Fruit fly (Drosophila melanogaster) whole organism: ENCODE results near the gene CG12541.
A peak's percentile ranks its signal among the peaks of the same experiment; 100 is the strongest.

Experiments used
- CG8478 ChIP-seq: fragments of >200 bp; optimal IDR thresholded peaks from 2 replicates; lab custom pipeline; 2018; ENCODE audit warnings: inconsistent platforms
- Dll ChIP-seq: fragments of >200 bp; optimal IDR thresholded peaks from 2 replicates; lab custom pipeline; 2017
- EcR ChIP-seq, 2 experiments: fragments of >200 bp; optimal IDR thresholded peaks; 2 replicates each; lab custom pipeline; 2017; ENCODE audit warnings: missing biosample characterization in 2 of 2, missing genetic modification characterization in 2 of 2, missing genetic modification reagents in 2 of 2
- pan ChIP-seq: fragments of >200 bp; optimal IDR thresholded peaks from 2 replicates; lab custom pipeline; 2017
- psq ChIP-seq: fragments of >200 bp; optimal IDR thresholded peaks from 2 replicates; lab custom pipeline; 2017
- usp ChIP-seq: fragments of >200 bp; optimal IDR thresholded peaks from 2 replicates; lab custom pipeline; 2017; ENCODE audit warnings: missing biosample characterization, missing genetic modification characterization, mixed read lengths

Gene CG12541

DNA sequence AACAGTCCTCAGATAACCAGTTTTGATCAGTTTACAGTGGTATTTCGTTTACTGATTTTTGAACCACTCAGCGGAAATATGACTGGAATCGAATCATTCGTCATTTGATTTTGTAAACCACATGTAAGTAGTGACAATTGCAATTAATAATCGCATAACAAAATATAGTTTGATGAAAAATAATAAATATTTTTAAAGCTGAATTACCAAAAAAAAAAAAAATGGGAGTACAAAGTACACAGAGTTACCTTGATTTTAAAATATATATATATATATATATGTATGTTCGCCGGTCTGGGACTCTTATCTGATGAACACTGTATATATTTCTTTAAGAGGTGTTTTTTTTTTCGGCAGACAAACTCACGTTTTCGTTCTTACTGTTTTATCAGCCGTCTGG, 1.4 kb upstream of the CG12541 start:
- no peak for TF ChIP-seq EcR (GFP tag; optimal IDR thresholded peaks at IDR 0.05; lab: Kevin White, UChicago)
- TF ChIP-seq CG8478 (lab: Kevin White, UChicago) = no peak
- TF ChIP-seq pan = no peak
- no peak for TF ChIP-seq Dll (lab: Kevin White, UChicago)
- no peak for TF ChIP-seq psq (lab: Kevin White, UChicago)
- TF ChIP-seq usp = no peak

DNA sequence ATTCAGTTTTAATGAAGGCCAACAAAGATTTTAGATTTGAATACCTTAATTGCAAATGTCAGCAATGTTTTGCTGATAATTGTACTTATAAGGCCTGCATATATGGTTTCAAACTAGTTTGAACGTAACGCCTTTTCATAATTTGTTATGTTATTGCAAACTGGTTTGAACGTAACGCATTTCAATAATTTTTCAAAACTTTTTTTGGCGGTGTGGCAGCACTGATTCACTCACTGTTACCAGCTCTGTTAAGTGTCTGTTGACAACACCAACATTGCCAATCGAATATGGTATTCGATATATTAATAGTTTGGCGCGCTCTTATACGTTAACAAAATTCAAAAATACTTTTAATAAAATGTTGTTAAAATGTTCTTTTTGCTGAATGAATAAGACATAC, 756 bp upstream of the CG12541 start:
- no peak for TF ChIP-seq Dll (lab: Kevin White, UChicago)
- no peak for TF ChIP-seq CG8478 (lab: Kevin White, UChicago)
- TF ChIP-seq pan = no peak
- no peak for TF ChIP-seq EcR (GFP tag; optimal IDR thresholded peaks at IDR 0.05; lab: Kevin White, UChicago)
- no peak for TF ChIP-seq usp
- no peak for TF ChIP-seq psq (lab: Kevin White, UChicago)

DNA sequence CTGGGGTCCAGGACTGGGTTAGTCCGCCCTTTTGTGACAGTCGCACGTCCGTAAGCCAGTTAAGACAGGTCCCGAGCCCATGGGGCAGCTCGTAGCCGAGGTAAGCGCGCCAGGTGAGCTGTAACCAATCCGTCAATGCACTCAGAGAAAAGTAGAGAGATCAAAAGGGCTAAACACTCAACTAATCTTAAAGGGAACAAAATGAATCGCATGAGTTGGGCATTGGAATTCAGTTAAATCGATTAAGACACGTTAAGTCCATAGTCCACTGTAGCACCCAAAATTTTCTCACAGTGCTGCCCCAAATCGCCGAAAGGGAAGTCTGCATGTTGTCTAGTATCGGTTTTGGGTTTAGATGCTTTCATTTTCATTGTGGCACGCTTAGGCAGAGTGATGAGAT, 2.3 kb downstream of the CG12541 start:
- TF ChIP-seq usp = no peak

DNA sequence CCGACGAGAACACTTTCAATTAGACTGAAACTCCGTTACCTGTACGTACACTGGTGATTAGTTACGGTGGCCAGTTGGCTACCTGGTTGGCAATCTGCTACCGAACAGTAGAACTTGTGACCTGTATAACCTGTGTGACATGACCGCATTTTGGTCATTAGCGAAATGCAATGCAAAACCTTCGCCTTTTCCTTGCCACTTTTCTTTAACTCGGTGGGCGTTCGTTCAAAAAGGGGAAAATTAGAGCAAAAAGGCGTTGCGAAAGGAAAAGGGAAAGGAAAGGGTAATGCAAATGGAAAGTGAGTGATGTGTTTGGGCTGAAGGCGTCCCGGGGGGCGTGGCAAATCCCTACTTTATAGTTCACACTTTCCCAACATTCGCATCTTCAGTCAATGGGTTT, 6.9 kb downstream of the CG12541 start:
- TF ChIP-seq psq (lab: Kevin White, UChicago) = no peak
- no peak for TF ChIP-seq EcR (GFP tag; optimal IDR thresholded peaks at IDR 0.05; lab: Kevin White, UChicago)
- no peak for TF ChIP-seq usp
- TF ChIP-seq pan = no peak
- no peak for TF ChIP-seq CG8478 (lab: Kevin White, UChicago)
- TF ChIP-seq Dll (lab: Kevin White, UChicago) = no peak

DNA sequence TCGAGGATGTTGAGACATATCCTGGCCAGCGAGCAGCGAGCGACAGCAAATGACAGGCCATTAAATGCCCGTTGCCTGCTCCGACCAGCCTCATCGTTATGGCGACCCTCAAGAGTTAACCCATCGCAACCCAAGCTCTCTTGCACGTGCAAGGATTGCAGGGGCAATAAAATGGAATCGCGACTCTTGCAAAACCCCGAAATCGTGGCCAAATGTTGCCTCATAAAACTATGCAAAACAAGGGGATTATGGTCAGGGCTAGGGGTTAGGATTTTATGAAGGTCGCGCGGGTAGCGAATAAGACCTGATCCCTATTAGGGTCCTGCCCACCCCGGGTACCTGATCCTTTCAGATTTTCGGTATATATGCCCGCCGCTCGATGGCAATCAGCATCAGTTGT, 16.8 kb downstream of the CG12541 start, which contains the start of gene nullo:
Gene nullo (plus strand): TSS at position 390 of the 400 bp plus-strand sequence.
- TF ChIP-seq pan (no peak), psq (lab: Kevin White, UChicago) (no peak), Dll (lab: Kevin White, UChicago) (no peak), EcR (GFP tag; optimal IDR thresholded peaks at IDR 0.05; lab: Kevin White, UChicago) (no peak)

DNA sequence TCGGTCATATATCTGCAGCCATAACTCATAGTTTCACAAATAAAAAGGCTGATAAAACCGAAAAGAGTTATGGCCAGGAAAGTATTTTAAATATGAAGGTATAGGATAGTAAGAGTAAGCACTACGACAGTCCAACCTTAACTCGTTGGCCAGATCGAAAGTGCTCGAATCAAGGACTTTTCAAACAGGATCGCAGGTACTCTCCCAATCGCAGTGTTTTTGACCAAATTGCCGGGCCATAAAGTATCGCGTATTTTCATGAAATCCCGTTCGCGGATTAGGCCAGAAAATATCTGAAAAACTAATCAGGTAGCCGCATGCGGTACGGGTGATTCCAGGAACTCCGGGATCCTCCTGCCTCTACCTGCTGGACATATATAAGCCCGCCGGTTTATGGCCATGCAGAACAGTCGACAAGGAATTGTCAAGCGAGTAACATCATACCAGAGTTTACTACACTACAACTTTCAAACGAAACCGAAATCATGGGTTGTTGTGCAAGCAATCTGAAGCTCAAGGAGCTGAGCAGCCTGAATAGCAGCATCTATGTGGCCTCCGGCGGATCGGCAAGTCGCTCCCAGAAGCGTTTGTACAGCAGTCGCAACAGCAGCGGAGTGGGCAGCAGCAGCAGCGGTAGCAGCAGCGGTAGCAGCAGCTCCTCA, 25.5 kb downstream of the CG12541 start, which contains the start of gene CG14427:
Gene CG14427 (plus strand): TSS at position 399 of the 662 bp plus-strand sequence.
- no peak for TF ChIP-seq Dll (lab: Kevin White, UChicago)
- TF ChIP-seq EcR (GFP tag; optimal IDR thresholded peaks at IDR 0.05; lab: Kevin White, UChicago) = no peak
- no peak for TF ChIP-seq psq (lab: Kevin White, UChicago)
- TF ChIP-seq usp = no peak
- no peak for TF ChIP-seq pan
- TF ChIP-seq CG8478 (lab: Kevin White, UChicago) = no peak

DNA sequence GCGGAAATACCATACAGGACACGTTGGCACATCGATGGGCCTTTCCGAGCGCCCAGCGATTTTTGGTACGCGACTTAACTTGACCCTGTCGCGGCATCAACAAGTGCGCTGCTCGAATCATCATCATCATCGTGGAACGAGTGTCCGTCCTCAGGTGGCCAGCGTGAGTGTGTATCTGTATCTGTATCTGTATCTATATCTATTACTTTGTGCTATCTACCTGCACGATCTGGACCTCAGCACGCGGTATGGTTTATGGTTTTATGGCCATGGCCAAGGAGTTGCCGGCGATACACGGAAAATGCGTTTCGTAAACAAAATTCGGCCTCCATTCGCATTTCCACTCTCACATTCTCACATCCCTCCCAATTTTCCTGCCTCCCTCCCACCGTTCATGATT, 28.8 kb downstream of the CG12541 start:
- TF ChIP-seq pan (no peak), usp (no peak), EcR (GFP tag; optimal IDR thresholded peaks at IDR 0.05; lab: Kevin White, UChicago) (no peak), psq (lab: Kevin White, UChicago) (no peak), CG8478 (lab: Kevin White, UChicago) (no peak), Dll (lab: Kevin White, UChicago) (no peak)

DNA sequence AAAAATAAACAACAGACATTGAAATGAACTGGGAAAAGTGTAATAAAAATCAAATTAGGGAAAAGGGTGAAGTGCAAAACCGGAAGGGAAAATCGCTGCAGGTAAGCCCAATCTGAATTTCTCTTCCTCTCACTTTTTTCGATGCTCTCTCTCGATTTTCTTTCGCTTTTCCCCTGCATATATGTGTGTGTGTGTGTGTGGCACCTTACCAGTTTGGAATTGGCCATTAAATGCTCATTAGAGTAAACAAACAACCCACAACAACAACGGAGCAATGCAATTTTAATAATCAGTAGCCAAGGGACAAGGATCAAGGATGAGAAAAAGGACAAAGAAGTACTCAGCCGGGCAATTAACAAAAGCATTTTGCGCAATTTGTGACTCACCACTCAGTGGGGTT, 31.0 kb downstream of the CG12541 start:
- TF ChIP-seq usp (no peak), EcR (GFP tag; optimal IDR thresholded peaks at IDR 0.05; lab: Kevin White, UChicago) (no peak), pan (no peak), psq (lab: Kevin White, UChicago) (no peak), CG8478 (lab: Kevin White, UChicago) (no peak), Dll (lab: Kevin White, UChicago) (no peak)

DNA sequence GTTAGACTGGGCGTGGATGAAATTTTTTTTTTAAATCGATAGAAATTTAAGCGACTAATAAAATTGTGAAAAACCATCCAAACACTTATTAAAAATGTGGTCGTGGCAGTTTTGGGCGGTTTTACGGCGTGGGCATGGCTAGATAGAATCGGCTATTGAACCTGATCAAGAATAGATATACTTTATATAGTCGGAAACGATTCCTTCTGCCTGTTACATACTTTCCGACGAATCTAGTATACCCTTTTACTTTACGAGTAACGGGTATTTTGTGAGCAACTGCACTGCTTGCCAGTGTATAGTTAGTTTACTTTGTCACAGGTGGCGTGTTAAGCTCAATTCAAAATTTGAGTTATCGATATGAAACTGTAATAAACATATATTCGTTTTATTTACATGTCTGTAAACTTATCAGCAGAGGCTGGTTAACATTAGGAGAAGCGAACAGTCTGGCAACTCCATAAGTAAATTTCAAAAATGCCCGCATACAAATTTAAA, 50.9 kb downstream of the CG12541 start:
- TF ChIP-seq pan (peak; percentile 66), Dll (lab: Kevin White, UChicago) (no peak)

DNA sequence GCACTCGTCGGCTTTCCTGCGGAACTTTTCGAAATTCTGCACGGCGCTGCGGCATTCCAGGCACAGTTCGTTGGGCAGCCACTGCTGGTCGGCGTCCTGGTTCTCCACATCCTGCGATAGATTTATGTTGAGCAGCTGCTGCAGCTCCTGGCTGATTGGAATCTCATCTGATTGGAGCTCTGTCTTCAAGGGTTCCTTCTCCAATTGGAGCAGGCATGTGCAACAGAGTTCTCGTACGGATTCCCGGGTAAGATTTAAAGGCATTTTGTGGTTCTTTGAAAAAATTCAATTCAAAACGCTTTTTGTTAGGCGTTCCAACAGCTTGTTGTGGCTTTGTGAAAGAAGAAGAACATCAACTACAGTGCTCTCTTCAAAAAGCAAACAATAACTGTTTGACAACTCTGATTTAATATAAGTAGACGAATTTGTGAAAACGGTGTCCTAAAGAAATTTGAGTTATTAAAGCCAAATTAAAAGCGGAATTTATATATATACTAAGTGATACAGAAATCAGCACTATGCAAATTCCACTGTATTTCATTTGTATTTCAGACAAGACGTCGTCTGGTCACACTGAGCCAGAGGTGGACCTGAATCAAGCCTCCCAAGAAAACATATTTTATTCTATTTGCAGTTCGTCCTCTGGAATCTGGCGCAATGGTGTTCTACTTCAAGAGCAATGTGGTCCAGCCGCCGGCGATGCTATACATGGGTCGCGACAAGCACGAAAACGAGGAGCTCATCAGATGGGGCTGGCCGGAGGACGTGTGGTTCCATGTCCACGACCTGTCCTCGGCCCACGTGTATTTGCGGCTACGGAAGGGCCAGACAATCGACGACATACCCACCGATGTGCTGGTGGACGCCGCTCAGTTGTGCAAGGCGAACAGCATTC, 52.3 kb downstream of the CG12541 start, which contains the start of the genes CG3032 and CG4593:
Gene CG3032 (minus strand): TSS at position 562 of the 895 bp plus-strand sequence.
Gene CG4593 (plus strand): TSS at position 568 of the 895 bp plus-strand sequence.
- TF ChIP-seq CG8478 (lab: Kevin White, UChicago) (no peak), Dll (lab: Kevin White, UChicago) (no peak), EcR (GFP tag; optimal IDR thresholded peaks at IDR 0.05; lab: Kevin White, UChicago) (no peak), pan (no peak), usp (no peak), psq (lab: Kevin White, UChicago) (no peak)

DNA sequence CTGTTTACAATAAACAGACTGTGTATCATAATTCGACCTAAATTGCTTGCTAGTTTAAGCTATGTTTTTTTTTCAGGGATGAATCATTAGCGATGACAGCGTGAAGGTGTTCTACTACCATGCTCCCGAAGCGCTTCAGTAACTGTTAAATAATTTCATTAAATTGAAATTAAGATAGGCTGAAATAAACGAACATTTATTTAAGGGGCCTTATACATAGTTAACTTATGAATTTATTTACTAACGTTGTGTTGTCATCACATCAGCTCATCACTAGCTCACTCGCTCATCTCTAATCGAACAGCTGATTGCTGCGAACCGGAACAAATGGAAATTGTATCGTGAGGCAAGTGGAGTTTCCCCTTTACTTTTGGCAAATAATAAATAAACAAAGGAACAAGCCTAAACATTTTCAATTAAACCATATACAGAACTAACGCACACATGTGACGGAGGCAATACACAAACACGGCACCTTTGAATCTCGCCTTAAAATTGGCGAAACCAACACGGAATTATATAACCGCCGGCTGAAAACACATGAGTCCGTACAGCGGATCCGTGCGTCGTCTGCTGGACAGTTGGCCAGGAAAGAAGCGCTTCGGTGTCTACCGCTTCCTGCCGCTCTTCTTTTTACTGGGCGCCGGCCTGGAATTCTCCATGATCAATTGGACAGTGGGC, 54.6 kb downstream of the CG12541 start, which contains the start of the genes cm, sloth1 and sloth2:
Gene cm (minus strand): TSS at position 83 of the 681 bp plus-strand sequence.
Gene sloth1 (plus strand): TSS at position 295 of the 681 bp plus-strand sequence.
Gene sloth2 (plus strand): TSS at position 295 of the 681 bp plus-strand sequence.
- TF ChIP-seq usp (no peak), CG8478 (lab: Kevin White, UChicago) (no peak), EcR (GFP tag; optimal IDR thresholded peaks at IDR 0.05; lab: Kevin White, UChicago) (no peak), psq (lab: Kevin White, UChicago) (no peak), Dll (lab: Kevin White, UChicago) (no peak), pan (no peak)
